Worm (Caenorhabditis elegans): ENCODE data around the gene F40G9.5.

DNA sequence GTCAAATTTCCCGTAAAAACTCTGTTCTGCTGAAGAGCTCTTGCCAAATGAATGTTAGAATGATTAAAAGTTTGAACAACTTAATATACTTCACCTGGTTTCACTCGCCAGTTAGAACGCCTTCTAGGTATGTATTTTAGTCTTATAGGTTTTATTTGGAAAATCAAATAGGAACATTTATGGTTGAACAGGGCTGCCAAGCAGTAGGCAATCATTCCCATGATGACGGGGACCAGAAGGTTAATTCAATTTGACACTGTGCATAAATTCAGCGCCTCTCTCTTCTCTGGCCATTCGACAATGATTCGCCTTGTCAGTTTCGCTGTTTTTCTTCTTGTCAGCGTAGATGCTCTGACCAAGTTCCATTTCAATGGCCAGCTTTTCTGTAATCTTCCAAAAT lies 1.0 kb downstream of the F40G9.5 start, which contains the start of gene F40G9.15:
- TF ChIP-seq ceh-19 (GFP tag; optimal IDR thresholded peaks at IDR 0.05), result no peak
- TF ChIP-seq nhr-11 (tag; optimal IDR thresholded peaks at IDR 0.05), result no peak
- TF ChIP-seq dve-1 (tag; optimal IDR thresholded peaks at IDR 0.05), result no peak
- no peak for TF ChIP-seq fkh-10 (GFP tag; optimal IDR thresholded peaks at IDR 0.05)
- no peak for TF ChIP-seq pha-4 (tag; optimal IDR thresholded peaks at IDR 0.05)
- no peak for TF ChIP-seq hlh-30 (tag; optimal IDR thresholded peaks at IDR 0.05; ENCODE audit: insufficient read depth)
- no peak for TF ChIP-seq pat-9 (tag; optimal IDR thresholded peaks at IDR 0.05)
- TF ChIP-seq ets-4 (tag; optimal IDR thresholded peaks at IDR 0.05), result no peak
- no peak for TF ChIP-seq sox-4 (tag; optimal IDR thresholded peaks at IDR 0.05)
- no peak for TF ChIP-seq C38D4.7 (GFP tag; optimal IDR thresholded peaks at IDR 0.05)
